Worm (Caenorhabditis elegans) whole organism, L3 larva: ENCODE results near the gene tbc-6.

Experiments
- R02D3.7 ChIP-seq: fragments of 150-350 bp; optimal IDR thresholded peaks from 2 replicates; lab custom pipeline; 2014; ENCODE audit warnings: missing biosample characterization, missing genetic modification characterization
- ZK546.5 ChIP-seq: sonication (generic microtip); optimal IDR thresholded peaks from 2 replicates; lab custom pipeline; 2017; ENCODE audit warnings: missing biosample characterization, missing genetic modification characterization
- aly-2 ChIP-seq: fragments of 150-350 bp; optimal IDR thresholded peaks from 2 replicates; lab custom pipeline; 2014; ENCODE audit warnings: missing biosample characterization, missing genetic modification characterization
- ama-1 ChIP-seq: fragments of 150-350 bp; optimal IDR thresholded peaks from 2 replicates; lab custom pipeline; 2018
- ceh-16 ChIP-seq: sonication (generic microtip); optimal IDR thresholded peaks from 2 replicates; lab custom pipeline; 2017; ENCODE audit warnings: missing biosample characterization, missing genetic modification characterization
- ceh-28 ChIP-seq: fragments of 150-350 bp; optimal IDR thresholded peaks from 2 replicates; lab custom pipeline; 2014; ENCODE audit warnings: missing biosample characterization, missing genetic modification reagents, missing genetic modification characterization
- ceh-82 ChIP-seq: fragments of 150-350 bp; optimal IDR thresholded peaks from 2 replicates; lab custom pipeline; 2014; ENCODE audit warnings: missing biosample characterization, missing genetic modification characterization
- ceh-9 ChIP-seq: sonication (generic microtip); optimal IDR thresholded peaks from 2 replicates; lab custom pipeline; 2018; ENCODE audit warnings: missing biosample characterization, missing genetic modification characterization
- daf-12 ChIP-seq: fragments of 150-350 bp; optimal IDR thresholded peaks from 2 replicates; lab custom pipeline; 2014; ENCODE audit warnings: missing biosample characterization, missing genetic modification reagents, missing genetic modification characterization
- egl-27 ChIP-seq: sonication (generic microtip); optimal IDR thresholded peaks from 4 replicates; lab custom pipeline; 2017; ENCODE audit warnings: missing biosample characterization, missing genetic modification reagents, missing genetic modification characterization
- egl-5 ChIP-seq: fragments of 150-350 bp; optimal IDR thresholded peaks from 2 replicates; lab custom pipeline; 2017; ENCODE audit warnings: missing biosample characterization, missing genetic modification reagents, missing genetic modification characterization, inconsistent platforms
- elt-1 ChIP-seq: fragments of 150-350 bp; optimal IDR thresholded peaks from 2 replicates; lab custom pipeline; 2014; ENCODE audit warnings: missing biosample characterization, missing genetic modification characterization
- elt-2 ChIP-seq: sonication (generic microtip); optimal IDR thresholded peaks from 2 replicates; lab custom pipeline; 2016; ENCODE audit warnings: missing genetic modification reagents, mild to moderate bottlenecking, missing genetic modification characterization, missing compliant biosample characterization
- elt-3 ChIP-seq, 3 experiments: fragments of 150-350 bp in 1 of 3; sonication (generic microtip) in 2 of 3; optimal IDR thresholded peaks; 2 replicates in 2 of 3; 4 replicates in 1 of 3; lab custom pipeline; 2014 to 2017; ENCODE audit warnings: missing biosample characterization in 3 of 3, missing genetic modification characterization in 3 of 3
- eor-1 ChIP-seq, 2 experiments: fragments of 150-350 bp; optimal IDR thresholded peaks; 2 replicates each; lab custom pipeline; 2014 to 2018; ENCODE audit warnings: missing biosample characterization in 2 of 2, missing genetic modification characterization in 2 of 2
- fkh-10 ChIP-seq: sonication (generic microtip); optimal IDR thresholded peaks from 2 replicates; lab custom pipeline; 2017; ENCODE audit warnings: missing biosample characterization, missing genetic modification reagents, missing genetic modification characterization
- fkh-2 ChIP-seq: fragments of 150-350 bp; optimal IDR thresholded peaks from 2 replicates; lab custom pipeline; 2014; ENCODE audit warnings: missing biosample characterization, missing genetic modification reagents, missing genetic modification characterization
- fos-1 ChIP-seq: fragments of 150-350 bp; optimal IDR thresholded peaks from 2 replicates; lab custom pipeline; 2014; ENCODE audit warnings: missing biosample characterization, missing genetic modification characterization
- hmg-11 ChIP-seq: sonication (generic microtip); optimal IDR thresholded peaks from 2 replicates; lab custom pipeline; 2016; ENCODE audit warnings: missing genetic modification characterization, missing compliant biosample characterization
- jun-1 ChIP-seq: fragments of 150-350 bp; optimal IDR thresholded peaks from 2 replicates; lab custom pipeline; 2014; ENCODE audit warnings: missing biosample characterization, missing genetic modification reagents, missing genetic modification characterization
- lin-15B ChIP-seq: fragments of 150-350 bp; optimal IDR thresholded peaks from 2 replicates; lab custom pipeline; 2014; ENCODE audit warnings: missing biosample characterization, missing genetic modification characterization
- lin-39 ChIP-seq: fragments of 150-350 bp; optimal IDR thresholded peaks from 2 replicates; lab custom pipeline; 2018; ENCODE audit warnings: missing biosample characterization, missing genetic modification reagents, missing genetic modification characterization
- lsy-12 ChIP-seq: sonication (generic microtip); optimal IDR thresholded peaks from 2 replicates; lab custom pipeline; 2016; ENCODE audit warnings: mild to moderate bottlenecking, missing genetic modification characterization, missing compliant biosample characterization
- mdl-1 ChIP-seq: fragments of 150-350 bp; optimal IDR thresholded peaks from 2 replicates; lab custom pipeline; 2014; ENCODE audit warnings: missing biosample characterization, missing genetic modification characterization
- mml-1 ChIP-seq: fragments of 150-350 bp; sonication (generic microtip); optimal IDR thresholded peaks from 3 replicates; lab custom pipeline; 2014; ENCODE audit warnings: missing biosample characterization, missing genetic modification characterization
- nfya-1 ChIP-seq: sonication (generic microtip); optimal IDR thresholded peaks from 2 replicates; lab custom pipeline; 2017; ENCODE audit warnings: missing genetic modification characterization, mild to moderate bottlenecking, missing compliant biosample characterization, antibody characterized with exemption, moderate library complexity; ENCODE audit not compliant: insufficient read depth
- nhr-11 ChIP-seq: fragments of 150-350 bp; optimal IDR thresholded peaks from 2 replicates; lab custom pipeline; 2014; ENCODE audit warnings: missing biosample characterization, missing genetic modification characterization
- nhr-12 ChIP-seq: fragments of 150-350 bp; optimal IDR thresholded peaks from 2 replicates; lab custom pipeline; 2014; ENCODE audit warnings: missing biosample characterization, missing genetic modification characterization
- nhr-23 ChIP-seq: fragments of 150-350 bp; optimal IDR thresholded peaks from 2 replicates; lab custom pipeline; 2014; ENCODE audit warnings: missing biosample characterization, missing genetic modification reagents, missing genetic modification characterization
- nhr-237 ChIP-seq: fragments of 150-350 bp; optimal IDR thresholded peaks from 2 replicates; lab custom pipeline; 2014; ENCODE audit warnings: missing biosample characterization, missing genetic modification characterization
- nhr-25 ChIP-seq: sonication (generic microtip); optimal IDR thresholded peaks from 2 replicates; lab custom pipeline; 2017; ENCODE audit warnings: missing biosample characterization, missing genetic modification characterization
- nhr-28 ChIP-seq: fragments of 150-350 bp; optimal IDR thresholded peaks from 2 replicates; lab custom pipeline; 2014; ENCODE audit warnings: missing biosample characterization, missing genetic modification characterization
- nhr-43 ChIP-seq: sonication (generic microtip); optimal IDR thresholded peaks from 2 replicates; lab custom pipeline; 2016; ENCODE audit warnings: mild to moderate bottlenecking, missing genetic modification characterization, missing compliant biosample characterization; ENCODE audit not compliant: poor library complexity, severe bottlenecking
- nhr-67 ChIP-seq: fragments of 150-350 bp; optimal IDR thresholded peaks from 2 replicates; lab custom pipeline; 2014; ENCODE audit warnings: missing biosample characterization, missing genetic modification characterization
- nhr-76 ChIP-seq: fragments of 150-350 bp; sonication (generic microtip); optimal IDR thresholded peaks from 5 replicates; lab custom pipeline; 2014; ENCODE audit warnings: missing biosample characterization, missing genetic modification characterization
- nhr-77 ChIP-seq: fragments of 150-350 bp; optimal IDR thresholded peaks from 2 replicates; lab custom pipeline; 2014; ENCODE audit warnings: missing biosample characterization, missing genetic modification characterization
- pha-4 ChIP-seq: fragments of 150-350 bp; optimal IDR thresholded peaks from 2 replicates; lab custom pipeline; 2014; ENCODE audit warnings: missing biosample characterization, missing genetic modification reagents, missing genetic modification characterization
- pqm-1 ChIP-seq: fragments of 150-350 bp; optimal IDR thresholded peaks from 2 replicates; lab custom pipeline; 2017; ENCODE audit warnings: missing biosample characterization, missing genetic modification characterization, inconsistent platforms
- sea-2 ChIP-seq: fragments of 150-350 bp; sonication (generic microtip); optimal IDR thresholded peaks from 4 replicates; lab custom pipeline; 2014; ENCODE audit warnings: missing biosample characterization, missing genetic modification reagents, missing genetic modification characterization
- skn-1 ChIP-seq: fragments of 150-350 bp; optimal IDR thresholded peaks from 2 replicates; lab custom pipeline; 2014; ENCODE audit warnings: missing biosample characterization, missing genetic modification characterization
- snpc-4 ChIP-seq: fragments of 150-350 bp; optimal IDR thresholded peaks from 2 replicates; lab custom pipeline; 2014; ENCODE audit warnings: missing biosample characterization, missing genetic modification characterization
- tbx-2 ChIP-seq: sonication (generic microtip); optimal IDR thresholded peaks from 2 replicates; lab custom pipeline; 2016; ENCODE audit warnings: mild to moderate bottlenecking, missing genetic modification characterization, missing compliant biosample characterization
- unc-39 ChIP-seq: sonication (generic microtip); optimal IDR thresholded peaks from 4 replicates; lab custom pipeline; 2017; ENCODE audit warnings: missing biosample characterization, missing genetic modification characterization
- unc-62 ChIP-seq: fragments of 150-350 bp; sonication (generic microtip); optimal IDR thresholded peaks from 4 replicates; lab custom pipeline; 2014; ENCODE audit warnings: missing biosample characterization, missing genetic modification reagents, missing genetic modification characterization
- zag-1 ChIP-seq: fragments of 150-350 bp; optimal IDR thresholded peaks from 2 replicates; lab custom pipeline; 2014; ENCODE audit warnings: missing biosample characterization, missing genetic modification characterization
- ztf-11 ChIP-seq: fragments of 150-350 bp; optimal IDR thresholded peaks from 2 replicates; lab custom pipeline; 2014; ENCODE audit warnings: missing biosample characterization, missing genetic modification characterization
- ztf-4 ChIP-seq: fragments of 150-350 bp; optimal IDR thresholded peaks from 2 replicates; lab custom pipeline; 2014; ENCODE audit warnings: missing biosample characterization, missing genetic modification characterization

The tbc-6 gene

ce11 chrII:6842009-6842408 lies 5.9 kb upstream of the tbc-6 start:
- no peak for TF ChIP-seq nhr-23 (tag; lab: Kevin White, UChicago)

- no peak for TF ChIP-seq unc-39 (tag; lab: Kevin White, UChicago)
- peak; percentile 87 for TF ChIP-seq jun-1 (tag; lab: Kevin White, UChicago)
- TF ChIP-seq elt-2 (tag; lab: Kevin White, UChicago) = peak; percentile 100
- peak; percentile 73 for TF ChIP-seq lsy-12 (tag; lab: Kevin White, UChicago)
- no peak for TF ChIP-seq nhr-12 (tag; lab: Kevin White, UChicago)
- no peak for TF ChIP-seq lin-15B
- TF ChIP-seq aly-2 = no peak
- no peak for TF ChIP-seq nhr-77
- TF ChIP-seq R02D3.7 = peak; percentile 54
- TF ChIP-seq ceh-82 = no peak
- TF ChIP-seq nhr-28 = no peak
- TF ChIP-seq nhr-25 (tag; lab: Kevin White, UChicago) = peak; percentile 80
- TF ChIP-seq ztf-11 (tag; lab: Kevin White, UChicago) = no peak
- no peak for TF ChIP-seq nhr-67 (tag; lab: Kevin White, UChicago)
- TF ChIP-seq fkh-2 = no peak
- TF ChIP-seq nhr-23 (tag; lab: Kevin White, UChicago) = peak; percentile 94
- TF ChIP-seq tbx-2 = peak; percentile 83
- no peak for TF ChIP-seq ceh-9 (tag; lab: Kevin White, UChicago)
- TF ChIP-seq nfya-1 = peak; percentile 85
- no peak for TF ChIP-seq ztf-4 (tag; lab: Kevin White, UChicago)
- no peak for TF ChIP-seq mml-1 (tag; lab: Kevin White, UChicago)
- TF ChIP-seq skn-1 = peak; percentile 73
- TF ChIP-seq nhr-43 (tag; lab: Kevin White, UChicago) = peak; percentile 95
- peak; percentile 31 for TF ChIP-seq ama-1
- TF ChIP-seq elt-1 (tag; lab: Kevin White, UChicago) = peak; percentile 83
- TF ChIP-seq elt-3 (tag; optimal IDR thresholded peaks at IDR 0.05; lab: Kevin White, UChicago) = peak; percentile 73 to 97 (median 76)
- TF ChIP-seq ceh-16 = no peak
- peak; percentile 93 for TF ChIP-seq pha-4 (tag; lab: Kevin White, UChicago)
- no peak for TF ChIP-seq sea-2
- TF ChIP-seq egl-5 = no peak
- no peak for TF ChIP-seq zag-1 (tag; lab: Kevin White, UChicago)
- TF ChIP-seq egl-27 = peak; percentile 99
- no peak for TF ChIP-seq daf-12 (tag; lab: Kevin White, UChicago)
- peak; percentile 37 for TF ChIP-seq hmg-11
- peak; percentile 49 for TF ChIP-seq lin-39
- TF ChIP-seq nhr-237 (tag; lab: Kevin White, UChicago) = no peak
- TF ChIP-seq fos-1 = peak; percentile 36
- peak; percentile 84 for TF ChIP-seq snpc-4
- peak; percentile 44 for TF ChIP-seq nhr-76 (tag; lab: Kevin White, UChicago)
- TF ChIP-seq ZK546.5 (tag; lab: Kevin White, UChicago) = no peak
- TF ChIP-seq eor-1 (tag; optimal IDR thresholded peaks at IDR 0.05; lab: Kevin White, UChicago) = no peak
- no peak for TF ChIP-seq fkh-10 (GFP tag; lab: Kevin White, UChicago)
- peak; percentile 90 for TF ChIP-seq ceh-28 (tag; lab: Kevin White, UChicago)
- TF ChIP-seq nhr-11 (tag; lab: Kevin White, UChicago) = no peak
- TF ChIP-seq pqm-1 (tag; lab: Kevin White, UChicago) = peak; percentile 95
- peak; percentile 56 for TF ChIP-seq mdl-1
- peak; percentile 73 for TF ChIP-seq unc-62
Measured at ce11 chrII:6842651-6843118, 5.2 kb upstream of the tbc-6 start.
